Worm (Caenorhabditis elegans): ENCODE results near the gene K03H6.4.
A peak's percentile ranks its signal among the peaks of the same experiment; 100 is the strongest.

K03H6.4 gene

ce11 chrIV:1559931-1560330, 38.8 kb upstream of the K03H6.4 start, which contains the start of gene Y41D4B.17:
Y41D4B.17 (plus strand) TSS chrIV:1560104.
- TF ChIP-seq nhr-77 (tag; optimal IDR thresholded peaks at IDR 0.05) (no peak), fos-1 (tag; optimal IDR thresholded peaks at IDR 0.05) (no peak), nhr-47 (tag; optimal IDR thresholded peaks at IDR 0.05) (no peak), lir-3 (tag; optimal IDR thresholded peaks at IDR 0.05; ENCODE audit: poor library complexity) (no peak), egl-27 (tag; optimal IDR thresholded peaks at IDR 0.05) (no peak), elt-2 (tag; optimal IDR thresholded peaks at IDR 0.05) (peak; percentile 75), ama-1 (optimal IDR thresholded peaks at IDR 0.05) (no peak), swsn-7 (tag; optimal IDR thresholded peaks at IDR 0.05) (no peak), zip-4 (GFP tag; optimal IDR thresholded peaks at IDR 0.05) (no peak), lin-35 (GFP tag; optimal IDR thresholded peaks at IDR 0.05) (peak in 1 of 2 experiments; percentile 1), nhr-90 (tag; optimal IDR thresholded peaks at IDR 0.05; ENCODE audit: poor library complexity) (peak; percentile 7)

ce11 chrIV:1555021-1555720, 34.0 kb upstream of the K03H6.4 start, which contains the start of gene C34H4.1:
C34H4.1 (plus strand) TSS chrIV:1555579.
- peak; percentile 31 for TF ChIP-seq elt-2 (tag; optimal IDR thresholded peaks at IDR 0.05)
- no peak for TF ChIP-seq efl-1 (optimal IDR thresholded peaks at IDR 0.05)
- TF ChIP-seq efl-1 (GFP tag; optimal IDR thresholded peaks at IDR 0.05 in 1 of 2) = peak in 1 of 2 experiments; percentile 58
- no peak for TF ChIP-seq ceh-82 (tag; optimal IDR thresholded peaks at IDR 0.05)

- TF ChIP-seq lin-14 (GFP tag; optimal IDR thresholded peaks at IDR 0.05) (no peak), efl-1 (optimal IDR thresholded peaks at IDR 0.05) (no peak), efl-1 (GFP tag; optimal IDR thresholded peaks at IDR 0.05 in 1 of 2) (peak in 1 of 2 experiments; percentile 11), elt-2 (tag; optimal IDR thresholded peaks at IDR 0.05) (peak; percentile 35)
These were observed 32.2 kb upstream of the K03H6.4 start, which contains the start of gene C34H4.2 for ce11 chrIV:1553195-1553918. C34H4.2 (plus strand) TSS chrIV:1553752.

ce11 chrIV:1550578-1550977, 29.5 kb upstream of the K03H6.4 start, which contains the start of gene tag-244:
tag-244 (plus strand) TSS chrIV:1550878.
- no peak for TF ChIP-seq snu-23 (GFP tag; optimal IDR thresholded peaks at IDR 0.05)
- no peak for TF ChIP-seq ceh-82 (tag; optimal IDR thresholded peaks at IDR 0.05)
- no peak for TF ChIP-seq ets-5 (GFP tag; IDR thresholded peaks at IDR 0.05)
- TF ChIP-seq ztf-4 (tag; optimal IDR thresholded peaks at IDR 0.05) = no peak
- TF ChIP-seq ama-1 (optimal IDR thresholded peaks at IDR 0.05) = no peak
- TF ChIP-seq swsn-7 (tag; optimal IDR thresholded peaks at IDR 0.05) = no peak
- no peak for TF ChIP-seq skn-1 (tag; optimal IDR thresholded peaks at IDR 0.05)
- no peak for TF ChIP-seq rnt-1 (tag; optimal IDR thresholded peaks at IDR 0.05)
- TF ChIP-seq jun-1 (tag; optimal IDR thresholded peaks at IDR 0.05) = no peak
- TF ChIP-seq zip-4 (GFP tag; optimal IDR thresholded peaks at IDR 0.05) = no peak
- TF ChIP-seq hpl-2 (GFP tag; optimal IDR thresholded peaks at IDR 0.05) = no peak
- no peak for TF ChIP-seq ces-1 (GFP tag; optimal IDR thresholded peaks at IDR 0.05)
- no peak for TF ChIP-seq elt-2 (tag; optimal IDR thresholded peaks at IDR 0.05)
- no peak for TF ChIP-seq nhr-47 (tag; optimal IDR thresholded peaks at IDR 0.05)
- no peak for TF ChIP-seq C16A3.4 (tag; optimal IDR thresholded peaks at IDR 0.05)

- TF ChIP-seq snpc-4 (tag; optimal IDR thresholded peaks at IDR 0.05) (no peak), lin-13 (GFP tag; optimal IDR thresholded peaks at IDR 0.05) (no peak)
These were observed 29.0 kb upstream of the K03H6.4 start, which contains the start of gene C34H4.5 for ce11 chrIV:1550131-1550530. C34H4.5 (minus strand) TSS chrIV:1550231.
